Fruit fly (Drosophila melanogaster): ENCODE measurements around the gene Ir40a.

DNA sequence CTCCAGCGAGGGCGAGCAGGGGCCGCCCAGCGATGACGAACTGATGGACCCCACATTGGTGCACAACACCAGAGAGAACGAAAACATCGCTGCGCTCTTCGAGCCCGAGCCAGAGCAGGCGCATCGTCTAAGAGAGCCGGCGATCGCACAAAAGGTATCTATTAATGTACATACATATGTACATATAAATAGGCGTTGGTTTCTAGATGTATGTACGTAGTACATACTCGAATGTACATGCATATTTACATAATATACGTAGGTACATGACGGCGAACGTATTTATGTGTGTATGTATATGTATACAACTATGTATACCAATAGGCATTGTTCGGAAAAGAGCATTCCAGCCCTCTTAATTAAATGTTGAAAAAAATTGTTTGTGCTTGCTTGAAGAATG, 70.0 kb downstream of the Ir40a start:
- no peak for TF ChIP-seq pan (optimal IDR thresholded peaks at IDR 0.05)
- TF ChIP-seq psq (optimal IDR thresholded peaks at IDR 0.05) = no peak
